Worm (Caenorhabditis elegans) whole organism, L4 larva: Measurements from ENCODE around the gene din-1.

Experiments
- F37D6.2 ChIP-seq: sonication (generic microtip); optimal IDR thresholded peaks from 2 replicates; lab custom pipeline; 2016; ENCODE audit warnings: mild to moderate bottlenecking, missing genetic modification characterization, missing compliant biosample characterization
- R02D3.7 ChIP-seq: fragments of 150-350 bp; sonication (generic microtip); optimal IDR thresholded peaks from 3 replicates; lab custom pipeline; 2014; ENCODE audit warnings: missing biosample characterization, missing genetic modification characterization
- Y48G9A.11 ChIP-seq: fragments of 200-800 bp; sonication (Bioruptor generic); IDR thresholded peaks from 2 replicates; pipeline ENCODE4 v1.3.6; 2022; ENCODE audit warnings: missing genetic modification reagents, missing genetic modification characterization, missing compliant biosample characterization
- Y5F2A.4 ChIP-seq: fragments of 200-800 bp; sonication (Bioruptor generic); optimal IDR thresholded peaks from 2 replicates; lab custom pipeline; 2018; ENCODE audit warnings: mild to moderate bottlenecking, missing genetic modification characterization, missing compliant biosample characterization
- aha-1 ChIP-seq: fragments of 150-350 bp; peaks from one replicate; lab custom pipeline; 2014; ENCODE audit warnings: missing biosample characterization, missing genetic modification characterization
- arid-1 ChIP-seq: fragments of 200-800 bp; sonication (Bioruptor generic); conservative IDR thresholded peaks from 2 replicates; pipeline ENCODE4 v1.3.6; 2022; ENCODE audit warnings: missing genetic modification reagents, missing genetic modification characterization, missing compliant biosample characterization
- ceh-20 ChIP-seq: fragments of 200-800 bp; sonication (Bioruptor generic); IDR thresholded peaks from 2 replicates; pipeline ENCODE4 v1.3.6; 2022; ENCODE audit warnings: missing genetic modification reagents, missing genetic modification characterization, missing compliant biosample characterization
- ceh-32 ChIP-seq: sonication (generic microtip); optimal IDR thresholded peaks from 2 replicates; lab custom pipeline; 2016; ENCODE audit warnings: mild to moderate bottlenecking, missing genetic modification characterization, missing compliant biosample characterization; ENCODE audit not compliant: poor library complexity
- ceh-44 ChIP-seq: fragments of 200-800 bp; sonication (Bioruptor generic); IDR thresholded peaks from 2 replicates; pipeline ENCODE4 v1.3.6; 2022; ENCODE audit warnings: missing genetic modification reagents, missing genetic modification characterization, missing compliant biosample characterization
- ceh-82 ChIP-seq: sonication (generic microtip); optimal IDR thresholded peaks from 2 replicates; lab custom pipeline; 2017; ENCODE audit warnings: missing biosample characterization, missing genetic modification characterization
- cey-2 ChIP-seq: sonication (generic microtip); optimal IDR thresholded peaks from 3 replicates; lab custom pipeline; 2017; ENCODE audit warnings: missing genetic modification characterization, mild to moderate bottlenecking, missing compliant biosample characterization, antibody characterized with exemption, borderline replicate concordance; ENCODE audit not compliant: insufficient read depth
- daf-16 ChIP-seq, 3 experiments: sonication (generic microtip); optimal IDR thresholded peaks; 2 replicates each; lab custom pipeline; 2016 to 2017; ENCODE audit warnings: missing genetic modification characterization in 3 of 3, missing genetic modification reagents in 3 of 3, mild to moderate bottlenecking in 2 of 3, missing compliant biosample characterization in 2 of 3, missing biosample characterization in 1 of 3, moderate library complexity in 1 of 3
- daf-19 ChIP-seq: fragments of 200-800 bp; sonication (Bioruptor generic); conservative IDR thresholded peaks from 2 replicates; pipeline ENCODE4 v1.3.6; 2022; ENCODE audit warnings: missing genetic modification characterization, missing compliant biosample characterization
- dmd-6 ChIP-seq: fragments of 200-800 bp; sonication (Bioruptor generic); IDR thresholded peaks from 2 replicates; pipeline ENCODE4 v1.3.6; 2022; ENCODE audit warnings: missing genetic modification reagents, missing genetic modification characterization, missing compliant biosample characterization
- dmd-8 ChIP-seq: fragments of 200-800 bp; sonication (Bioruptor generic); IDR thresholded peaks from 2 replicates; pipeline ENCODE4 v1.3.6; 2022; ENCODE audit warnings: missing genetic modification characterization, missing compliant biosample characterization
- dpl-1 ChIP-seq: fragments of 150-350 bp; optimal IDR thresholded peaks from 2 replicates; lab custom pipeline; 2014; ENCODE audit warnings: missing biosample characterization, missing genetic modification reagents, missing genetic modification characterization
- duxl-1 ChIP-seq: sonication (generic microtip); optimal IDR thresholded peaks from 2 replicates; lab custom pipeline; 2016; ENCODE audit warnings: mild to moderate bottlenecking, missing genetic modification characterization, moderate library complexity, missing compliant biosample characterization; ENCODE audit not compliant: poor library complexity
- gei-8 ChIP-seq: fragments of 200-800 bp; sonication (Bioruptor generic); optimal IDR thresholded peaks from 2 replicates; lab custom pipeline; 2018; ENCODE audit warnings: mild to moderate bottlenecking, missing genetic modification characterization, missing compliant biosample characterization
- hif-1 ChIP-seq, 2 experiments: sonication (generic microtip); optimal IDR thresholded peaks; 2 replicates each; lab custom pipeline; 2016 to 2017; ENCODE audit warnings: missing compliant biosample characterization in 2 of 2, missing genetic modification characterization in 2 of 2, missing genetic modification reagents in 2 of 2, missing genotype in 2 of 2, mild to moderate bottlenecking in 1 of 2
- hlh-11 ChIP-seq: fragments of 200-800 bp; sonication (Bioruptor generic); optimal IDR thresholded peaks from 2 replicates; lab custom pipeline; 2018; ENCODE audit warnings: mild to moderate bottlenecking, missing genetic modification characterization, missing compliant biosample characterization
- hlh-30 ChIP-seq: sonication (generic microtip); optimal IDR thresholded peaks from 2 replicates; lab custom pipeline; 2017; ENCODE audit warnings: antibody characterized with exemption, mild to moderate bottlenecking, missing genetic modification characterization, missing compliant biosample characterization; ENCODE audit not compliant: insufficient read depth
- hmg-1.1 ChIP-seq: fragments of 200-800 bp; sonication (Bioruptor generic); IDR thresholded peaks from 2 replicates; pipeline ENCODE4 v1.3.6; 2022; ENCODE audit warnings: missing genetic modification reagents, missing genetic modification characterization, missing compliant biosample characterization
- lin-13 ChIP-seq: fragments of 150-350 bp; optimal IDR thresholded peaks from 2 replicates; lab custom pipeline; 2014; ENCODE audit warnings: missing biosample characterization, missing genetic modification reagents, missing genetic modification characterization
- lin-15B ChIP-seq: fragments of 150-350 bp; sonication (generic microtip); optimal IDR thresholded peaks from 3 replicates; lab custom pipeline; 2014; ENCODE audit warnings: missing biosample characterization, missing genetic modification characterization
- lin-38 ChIP-seq: fragments of 200-800 bp; sonication (Bioruptor generic); IDR thresholded peaks from 2 replicates; pipeline ENCODE4 v1.3.6; 2022; ENCODE audit warnings: missing genetic modification reagents, missing genetic modification characterization, missing compliant biosample characterization
- lin-39 ChIP-seq: fragments of 150-350 bp; optimal IDR thresholded peaks from 2 replicates; lab custom pipeline; 2014; ENCODE audit warnings: missing biosample characterization, missing genetic modification reagents, missing genetic modification characterization
- lsy-2 ChIP-seq, 2 experiments: fragments of 150-350 bp in 1 of 2; sonication (generic microtip) in 1 of 2; optimal IDR thresholded peaks; 2 replicates each; lab custom pipeline; 2014 to 2017; ENCODE audit warnings: missing biosample characterization in 2 of 2, missing genetic modification characterization in 2 of 2
- madf-5 ChIP-seq, 2 experiments: fragments of 200-800 bp; sonication (Bioruptor generic); IDR thresholded peaks; 2 replicates each; pipeline ENCODE4 v1.3.6; 2022; ENCODE audit warnings: missing compliant biosample characterization in 2 of 2, missing genetic modification characterization in 2 of 2
- mep-1 ChIP-seq: fragments of 150-350 bp; sonication (generic microtip); optimal IDR thresholded peaks from 3 replicates; lab custom pipeline; 2014; ENCODE audit warnings: missing biosample characterization, missing genetic modification characterization
- nhr-28 ChIP-seq: fragments of 150-350 bp; optimal IDR thresholded peaks from 2 replicates; lab custom pipeline; 2014; ENCODE audit warnings: missing biosample characterization, missing genetic modification characterization
- nhr-6 ChIP-seq: fragments of 150-350 bp; optimal IDR thresholded peaks from 2 replicates; lab custom pipeline; 2014; ENCODE audit warnings: missing biosample characterization, missing genetic modification characterization
- nhr-76 ChIP-seq: fragments of 150-350 bp; optimal IDR thresholded peaks from 2 replicates; lab custom pipeline; 2014; ENCODE audit warnings: missing biosample characterization, missing genetic modification characterization
- php-3 ChIP-seq: fragments of 200-800 bp; sonication (Bioruptor generic); IDR thresholded peaks from 2 replicates; pipeline ENCODE4 v1.3.6; 2022; ENCODE audit warnings: missing genetic modification reagents, missing genetic modification characterization, missing compliant biosample characterization
- rbr-2 ChIP-seq: sonication (generic microtip); optimal IDR thresholded peaks from 2 replicates; lab custom pipeline; 2016; ENCODE audit warnings: missing genotype, missing genetic modification characterization, missing compliant biosample characterization
- sdz-12 ChIP-seq: fragments of 200-800 bp; sonication (Bioruptor generic); optimal IDR thresholded peaks from 2 replicates; lab custom pipeline; 2018; ENCODE audit warnings: mild to moderate bottlenecking, missing genetic modification characterization, missing compliant biosample characterization
- set-16 ChIP-seq: fragments of 200-800 bp; sonication (Bioruptor generic); IDR thresholded peaks from 2 replicates; pipeline ENCODE4 v1.3.6; 2022; ENCODE audit warnings: missing genetic modification reagents, missing genetic modification characterization, missing compliant biosample characterization
- snpc-1.2 ChIP-seq: fragments of 200-800 bp; sonication (Bioruptor generic); IDR thresholded peaks from 2 replicates; pipeline ENCODE4 v1.3.6; 2022; ENCODE audit warnings: missing genetic modification reagents, missing genetic modification characterization, missing compliant biosample characterization
- snpc-4 ChIP-seq: fragments of 150-350 bp; optimal IDR thresholded peaks from 2 replicates; lab custom pipeline; 2014; ENCODE audit warnings: missing biosample characterization, missing genetic modification characterization
- unc-62 ChIP-seq, 3 experiments: fragments of 150-350 bp in 1 of 3; sonication (generic microtip); optimal IDR thresholded peaks in 2 of 3; peaks in 1 of 3; 1 replicate in 1 of 3; 2 replicates in 2 of 3; lab custom pipeline; 2014 to 2017; ENCODE audit warnings: missing biosample characterization in 3 of 3, missing genetic modification characterization in 3 of 3, missing genetic modification reagents in 3 of 3, missing genotype in 1 of 3
- zag-1 ChIP-seq: fragments of 150-350 bp; optimal IDR thresholded peaks from 2 replicates; lab custom pipeline; 2014; ENCODE audit warnings: missing biosample characterization, missing genetic modification characterization
- zfp-2 ChIP-seq: sonication (generic microtip); optimal IDR thresholded peaks from 2 replicates; lab custom pipeline; 2016; ENCODE audit warnings: mild to moderate bottlenecking, missing genetic modification characterization, missing compliant biosample characterization
- zfp-3 ChIP-seq: fragments of 200-800 bp; sonication (Bioruptor generic); conservative IDR thresholded peaks from 2 replicates; pipeline ENCODE4 v1.3.6; 2022; ENCODE audit warnings: missing genetic modification reagents, missing genetic modification characterization, missing compliant biosample characterization

din-1 gene

DNA sequence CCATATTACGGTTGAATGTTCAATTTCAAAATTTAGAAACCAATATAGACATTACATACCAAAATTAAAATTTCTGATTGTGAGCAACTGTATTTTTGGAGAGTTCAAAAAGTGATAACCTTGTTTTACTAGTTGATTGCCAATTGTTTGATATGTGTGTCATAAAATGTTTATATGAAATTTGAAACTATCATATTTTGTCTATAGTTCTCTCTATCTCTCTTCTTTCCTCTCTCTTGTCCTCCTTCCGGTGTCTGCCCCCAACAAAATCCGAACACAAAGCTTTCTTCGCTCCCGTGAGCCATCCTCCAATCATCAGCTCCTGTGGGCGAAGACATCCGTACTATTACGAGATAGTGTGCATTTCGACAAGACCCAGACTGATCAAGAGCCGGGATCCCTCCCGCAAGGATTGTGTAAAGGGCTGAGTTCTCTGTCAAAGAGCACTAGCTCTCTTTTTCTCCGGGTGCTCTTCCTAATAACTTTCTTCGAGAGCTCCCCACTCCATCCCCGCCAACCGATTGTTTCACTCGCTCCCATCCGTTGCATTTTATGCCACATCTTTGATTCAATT is 30.9 kb downstream of the din-1 start:
- TF ChIP-seq hlh-11 (tag; lab: Kevin White, UChicago) (peak; percentile 34), set-16 (0 out of 2 replicates have a peak, but pooled peaks have one; percentile 22), ceh-82 (tag; lab: Kevin White, UChicago) (no peak), unc-62 (GFP tag; optimal IDR thresholded peaks at IDR 0.05 in 1 of 2; lab: Kevin White, UChicago) (peak in 1 of 2 experiments; percentile 57), unc-62 (tag; optimal IDR thresholded peaks at IDR 0.05; lab: Kevin White, UChicago) (no peak), zag-1 (no peak)
- TF ChIP-seq, all 104 proteins: peak for 3

DNA sequence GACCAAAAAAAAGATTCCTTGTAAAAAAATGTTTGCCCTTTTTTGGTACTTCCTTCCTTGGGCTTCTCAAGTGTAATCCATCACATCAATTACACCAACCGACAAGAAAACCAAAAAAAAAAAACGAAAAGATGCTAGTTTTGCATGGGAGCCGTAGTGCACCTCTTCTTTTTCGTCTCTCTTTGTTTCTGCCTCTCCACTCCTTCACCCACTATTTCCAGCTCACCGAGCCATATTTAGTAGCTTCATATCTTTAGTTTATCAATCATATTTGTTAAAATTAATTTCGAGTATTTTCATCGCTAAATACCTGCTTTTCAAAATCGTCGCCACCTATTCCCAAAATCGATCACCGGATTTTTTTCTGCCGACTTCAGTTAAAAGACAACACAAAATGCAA is 32.7 kb downstream of the din-1 start, which contains the start of gene F07A11.4:
TSS of gene F07A11.4 (plus strand) at position 301 of the 400 bp plus-strand sequence.
- TF ChIP-seq cey-2 (tag; lab: Kevin White, UChicago): no peak
- TF ChIP-seq nhr-28 (tag; lab: Kevin White, UChicago): no peak
- no peak for TF ChIP-seq arid-1 (GFP tag; lab: Robert Waterston, UW)
- TF ChIP-seq ceh-82 (tag; lab: Kevin White, UChicago): no peak
- no peak for TF ChIP-seq hif-1 (tag; optimal IDR thresholded peaks at IDR 0.05; lab: Kevin White, UChicago)
- no peak for TF ChIP-seq lin-13 (GFP tag; lab: Kevin White, UChicago)
- no peak for TF ChIP-seq dmd-8 (GFP tag; lab: Robert Waterston, UW)
- no peak for TF ChIP-seq R02D3.7 (tag; lab: Kevin White, UChicago)
- TF ChIP-seq dmd-6 (GFP tag; lab: Robert Waterston, UW): no peak
- TF ChIP-seq ceh-32 (tag; lab: Kevin White, UChicago): no peak
- no peak for TF ChIP-seq dpl-1 (GFP tag; lab: Kevin White, UChicago)
- TF ChIP-seq gei-8: no peak
- no peak for TF ChIP-seq snpc-1.2 (GFP tag; lab: Robert Waterston, UW)
- TF ChIP-seq lin-39 (tag; lab: Kevin White, UChicago): no peak
- no peak for TF ChIP-seq lin-15B (tag; lab: Kevin White, UChicago)
- no peak for TF ChIP-seq php-3

DNA sequence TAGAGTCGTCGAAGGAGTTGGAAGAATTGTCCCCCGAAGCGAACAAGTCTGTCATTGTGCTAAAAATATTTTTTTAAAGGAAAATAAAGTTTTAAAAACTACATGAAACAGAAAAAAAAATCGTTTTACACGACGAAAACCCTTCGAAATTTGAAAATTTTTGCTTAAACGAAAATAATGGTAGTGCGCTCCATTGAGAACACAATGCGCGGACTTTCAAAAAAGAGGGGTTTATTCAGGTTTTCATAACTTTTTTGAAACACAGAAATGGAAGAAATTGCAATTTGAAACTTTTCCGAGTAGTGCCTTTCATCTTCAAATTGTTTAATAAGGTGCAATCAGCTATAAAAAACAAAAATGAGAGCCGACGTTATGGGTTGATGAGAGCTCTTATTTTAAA is 33.7 kb downstream of the din-1 start, which contains the start of gene npp-5:
TSS of gene npp-5 (minus strand) at position 59 of the 400 bp plus-strand sequence.
- TF ChIP-seq hlh-11 (tag; lab: Kevin White, UChicago): no peak
- TF ChIP-seq duxl-1 (tag; lab: Kevin White, UChicago): no peak
- TF ChIP-seq Y48G9A.11 (GFP tag; lab: Robert Waterston, UW): no peak
- TF ChIP-seq ceh-32 (tag; lab: Kevin White, UChicago): no peak
- peak; percentile 3 for TF ChIP-seq hlh-30 (tag; lab: Kevin White, UChicago)
- no peak for TF ChIP-seq set-16
- TF ChIP-seq lin-38: peak; percentile 78
- TF ChIP-seq nhr-6 (tag; lab: Kevin White, UChicago): peak; percentile 41
- no peak for TF ChIP-seq zfp-3 (GFP tag; lab: Robert Waterston, UW)
- no peak for TF ChIP-seq ceh-20 (GFP tag; lab: Robert Waterston, UW)
- no peak for TF ChIP-seq aha-1 (tag; lab: Kevin White, UChicago)
- peak in 1 of 2 experiments; percentile 20 for TF ChIP-seq lsy-2 (tag; optimal IDR thresholded peaks at IDR 0.05; lab: Kevin White, UChicago)
- peak; percentile 85 for TF ChIP-seq dpl-1 (GFP tag; lab: Kevin White, UChicago)
- TF ChIP-seq rbr-2 (tag; lab: Kevin White, UChicago): no peak
- TF ChIP-seq Y5F2A.4 (GFP tag; lab: Kevin White, UChicago): no peak

DNA sequence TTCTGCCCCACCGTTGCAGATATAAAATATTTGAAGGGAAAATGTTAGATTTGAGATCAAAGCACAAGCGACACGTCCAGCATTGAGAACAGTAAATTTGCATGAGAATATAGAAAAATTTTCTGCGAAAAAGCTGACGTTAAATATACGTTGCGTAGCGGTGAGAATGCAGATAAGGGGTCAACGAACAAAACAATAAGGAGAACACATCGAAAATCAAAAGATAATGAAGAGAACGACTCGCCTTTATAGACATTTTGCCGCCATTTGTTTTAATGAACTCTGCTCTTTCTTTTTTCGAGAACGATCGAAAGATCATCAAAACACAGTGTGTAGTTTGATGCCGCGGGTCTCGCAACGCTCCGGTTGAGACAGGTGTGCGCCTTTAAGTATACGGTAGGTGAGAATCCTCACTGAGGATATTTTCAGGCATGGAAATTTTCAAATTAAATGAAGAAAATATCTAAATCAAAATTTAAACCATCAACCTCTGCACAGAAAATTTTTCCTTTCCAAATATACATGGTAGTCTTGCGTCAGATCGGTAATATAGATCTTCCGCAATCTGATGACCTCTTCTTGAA is 37.2 kb downstream of the din-1 start:
- TF ChIP-seq mep-1 (tag; lab: Kevin White, UChicago) (no peak), nhr-76 (no peak), lin-39 (tag; lab: Kevin White, UChicago) (no peak), F37D6.2 (tag; lab: Kevin White, UChicago) (no peak), sdz-12 (no peak), daf-19 (GFP tag; lab: Robert Waterston, UW) (no peak), lin-15B (tag; lab: Kevin White, UChicago) (no peak), ceh-44 (no peak), madf-5 (GFP tag; IDR thresholded peaks at IDR 0.05; lab: Robert Waterston, UW) (no peak), daf-16 (GFP tag; optimal IDR thresholded peaks at IDR 0.05; lab: Kevin White, UChicago) (no peak), daf-16 (tag; optimal IDR thresholded peaks at IDR 0.05; lab: Kevin White, UChicago) (peak; percentile 54), zfp-2 (no peak), hmg-1.1 (GFP tag; lab: Robert Waterston, UW) (no peak), zag-1 (no peak), snpc-4 (tag; lab: Kevin White, UChicago) (no peak), aha-1 (tag; lab: Kevin White, UChicago) (no peak)
